Worm (Caenorhabditis elegans) whole organism, young adult: ENCODE measurements around the gene M02A10.1.

Experiments used
- F23B12.7 ChIP-seq: sonication (generic microtip); optimal IDR thresholded peaks from 2 replicates; lab custom pipeline; 2017; ENCODE audit warnings: missing genetic modification characterization, mild to moderate bottlenecking, missing compliant biosample characterization, antibody characterized with exemption, moderate library complexity; ENCODE audit not compliant: insufficient read depth
- K12H6.12 ChIP-seq: fragments of 200-800 bp; sonication (Bioruptor generic); optimal IDR thresholded peaks from 2 replicates; lab custom pipeline; 2018; ENCODE audit warnings: mild to moderate bottlenecking, missing genetic modification characterization, missing compliant biosample characterization
- T26A5.8 ChIP-seq: sonication (generic microtip); optimal IDR thresholded peaks from 2 replicates; lab custom pipeline; 2016; ENCODE audit warnings: missing genetic modification characterization, missing compliant biosample characterization
- Y53F4B.3 ChIP-seq: fragments of 200-800 bp; sonication (Bioruptor generic); IDR thresholded peaks from 2 replicates; pipeline ENCODE4 v1.3.6; 2022; ENCODE audit warnings: missing genetic modification reagents, missing genetic modification characterization, missing compliant biosample characterization
- Y67H2A.10 ChIP-seq: fragments of 200-800 bp; sonication (Bioruptor generic); conservative IDR thresholded peaks from 2 replicates; pipeline ENCODE4 v1.3.6; 2022; ENCODE audit warnings: missing genetic modification reagents, missing genetic modification characterization, missing compliant biosample characterization
- Y95B8A.8 ChIP-seq: fragments of 200-800 bp; sonication (Bioruptor generic); IDR thresholded peaks from 2 replicates; pipeline ENCODE4 v1.3.6; 2022; ENCODE audit warnings: missing genetic modification reagents, missing genetic modification characterization, missing compliant biosample characterization
- aptf-3 ChIP-seq: fragments of 200-800 bp; sonication (Bioruptor generic); IDR thresholded peaks from 2 replicates; pipeline ENCODE4 v1.3.6; 2022; ENCODE audit warnings: missing genetic modification characterization, missing compliant biosample characterization
- attf-3 ChIP-seq: fragments of 200-800 bp; sonication (Bioruptor generic); conservative IDR thresholded peaks from 2 replicates; pipeline ENCODE4 v1.3.6; 2022; ENCODE audit warnings: missing genetic modification reagents, missing genetic modification characterization, missing compliant biosample characterization
- ccch-3 ChIP-seq: fragments of 200-800 bp; sonication (Bioruptor generic); optimal IDR thresholded peaks from 2 replicates; lab custom pipeline; 2018; ENCODE audit warnings: mild to moderate bottlenecking, missing genetic modification characterization, missing compliant biosample characterization
- cebp-1 ChIP-seq, 2 experiments: fragments of 200-800 bp in 1 of 2; sonication (Bioruptor generic) in 1 of 2; sonication (generic microtip) in 1 of 2; IDR thresholded peaks in 1 of 2; optimal IDR thresholded peaks in 1 of 2; 2 replicates each; pipeline versions ENCODE4 v1.3.6 to Lab custom; 2017 to 2022; ENCODE audit warnings: missing compliant biosample characterization in 2 of 2, missing genetic modification characterization in 2 of 2, mild to moderate bottlenecking in 1 of 2, missing genetic modification reagents in 1 of 2, moderate library complexity in 1 of 2
- cebp-2 ChIP-seq: fragments of 200-800 bp; sonication (Bioruptor generic); IDR thresholded peaks from 2 replicates; pipeline ENCODE4 v1.3.6; 2022; ENCODE audit warnings: missing genetic modification characterization, missing compliant biosample characterization
- ceh-91 ChIP-seq: fragments of 200-800 bp; sonication (Bioruptor generic); IDR thresholded peaks from 2 replicates; pipeline ENCODE4 v1.3.6; 2022; ENCODE audit warnings: missing genetic modification reagents, missing genetic modification characterization, missing compliant biosample characterization
- die-1 ChIP-seq: sonication (generic microtip); optimal IDR thresholded peaks from 2 replicates; lab custom pipeline; 2016; ENCODE audit warnings: missing genotype, mild to moderate bottlenecking, missing genetic modification characterization, missing compliant biosample characterization
- dox-1 ChIP-seq: fragments of 200-800 bp; sonication (Bioruptor generic); IDR thresholded peaks from 2 replicates; pipeline ENCODE4 v1.3.6; 2022; ENCODE audit warnings: missing genetic modification reagents, missing genetic modification characterization, missing compliant biosample characterization
- dpff-1 ChIP-seq: sonication (generic microtip); optimal IDR thresholded peaks from 2 replicates; lab custom pipeline; 2017; ENCODE audit warnings: mild to moderate bottlenecking, missing genetic modification characterization, missing compliant biosample characterization
- dpl-1 ChIP-seq: fragments of 150-350 bp; optimal IDR thresholded peaks from 2 replicates; lab custom pipeline; 2014; ENCODE audit warnings: missing biosample characterization, missing genetic modification reagents, missing genetic modification characterization
- efl-1 ChIP-seq: fragments of 150-350 bp; optimal IDR thresholded peaks from 2 replicates; lab custom pipeline; 2014; ENCODE audit warnings: missing biosample characterization, missing genetic modification reagents, missing genetic modification characterization
- egl-44 ChIP-seq: fragments of 200-800 bp; sonication (Bioruptor generic); IDR thresholded peaks from 2 replicates; pipeline ENCODE4 v1.3.6; 2022; ENCODE audit warnings: missing genetic modification reagents, missing genetic modification characterization, missing compliant biosample characterization
- egrh-3 ChIP-seq: fragments of 200-800 bp; sonication (Bioruptor generic); IDR thresholded peaks from 2 replicates; pipeline ENCODE4 v1.3.6; 2022; ENCODE audit warnings: missing genetic modification reagents, missing genetic modification characterization, missing compliant biosample characterization
- ets-4 ChIP-seq: fragments of 200-800 bp; sonication (Bioruptor generic); optimal IDR thresholded peaks from 2 replicates; lab custom pipeline; 2018; ENCODE audit warnings: mild to moderate bottlenecking, missing genetic modification characterization, missing compliant biosample characterization
- gei-17 ChIP-seq: fragments of 200-800 bp; sonication (Bioruptor generic); optimal IDR thresholded peaks from 2 replicates; lab custom pipeline; 2018; ENCODE audit warnings: mild to moderate bottlenecking, missing genetic modification characterization, missing compliant biosample characterization
- hmg-20 ChIP-seq: fragments of 200-800 bp; sonication (Bioruptor generic); IDR thresholded peaks from 2 replicates; pipeline ENCODE4 v1.3.6; 2022; ENCODE audit warnings: missing genetic modification reagents, missing genetic modification characterization, missing compliant biosample characterization
- let-607 ChIP-seq, 2 experiments: fragments of 200-800 bp in 1 of 2; sonication (Bioruptor generic) in 1 of 2; sonication (generic microtip) in 1 of 2; optimal IDR thresholded peaks; 2 replicates each; lab custom pipeline; 2016 to 2018; ENCODE audit warnings: mild to moderate bottlenecking in 2 of 2, missing compliant biosample characterization in 2 of 2, missing genetic modification characterization in 2 of 2, moderate library complexity in 2 of 2, missing genotype in 1 of 2
- lin-35 ChIP-seq, 3 experiments: fragments of 150-350 bp in 2 of 3; sonication (generic microtip) in 1 of 3; optimal IDR thresholded peaks; 2 replicates each; lab custom pipeline; 2014 to 2018; ENCODE audit warnings: missing biosample characterization in 3 of 3, missing genetic modification characterization in 3 of 3, missing genetic modification reagents in 3 of 3
- lin-40 ChIP-seq: sonication (generic microtip); optimal IDR thresholded peaks from 2 replicates; lab custom pipeline; 2016; ENCODE audit warnings: missing genetic modification characterization, mild to moderate bottlenecking, missing compliant biosample characterization, missing genotype, missing genetic modification reagents
- lir-1 ChIP-seq: fragments of 200-800 bp; sonication (Bioruptor generic); conservative IDR thresholded peaks from 2 replicates; pipeline ENCODE4 v1.3.6; 2022; ENCODE audit warnings: missing genetic modification reagents, missing genetic modification characterization, missing compliant biosample characterization
- madf-10 ChIP-seq: sonication (generic microtip); optimal IDR thresholded peaks from 2 replicates; lab custom pipeline; 2016; ENCODE audit warnings: mild to moderate bottlenecking, missing genetic modification characterization, missing compliant biosample characterization
- madf-6 ChIP-seq: fragments of 200-800 bp; sonication (Bioruptor generic); IDR thresholded peaks from 2 replicates; pipeline ENCODE4 v1.3.6; 2022; ENCODE audit warnings: missing genetic modification reagents, missing genetic modification characterization, missing compliant biosample characterization
- mel-28 ChIP-seq: sonication (generic microtip); optimal IDR thresholded peaks from 2 replicates; lab custom pipeline; 2016; ENCODE audit warnings: borderline replicate concordance, mild to moderate bottlenecking, missing genetic modification characterization, missing compliant biosample characterization
- mes-4 ChIP-seq: sonication (generic microtip); optimal IDR thresholded peaks from 2 replicates; lab custom pipeline; 2016; ENCODE audit warnings: missing genotype, missing genetic modification characterization, missing compliant biosample characterization
- nhr-80 ChIP-seq: sonication (generic microtip); optimal IDR thresholded peaks from 2 replicates; lab custom pipeline; 2016; ENCODE audit warnings: missing genetic modification characterization, missing compliant biosample characterization
- nhr-90 ChIP-seq: sonication (generic microtip); optimal IDR thresholded peaks from 2 replicates; lab custom pipeline; 2016; ENCODE audit warnings: missing genotype, mild to moderate bottlenecking, missing genetic modification characterization, missing compliant biosample characterization
- pbrm-1 ChIP-seq: fragments of 200-800 bp; sonication (Bioruptor generic); IDR thresholded peaks from 2 replicates; pipeline ENCODE4 v1.3.6; 2022; ENCODE audit warnings: missing genetic modification reagents, missing genetic modification characterization, missing compliant biosample characterization
- repo-1 ChIP-seq: sonication (generic microtip); optimal IDR thresholded peaks from 2 replicates; lab custom pipeline; 2017; ENCODE audit warnings: mild to moderate bottlenecking, missing genetic modification characterization, missing compliant biosample characterization
- sea-2 ChIP-seq: fragments of 200-800 bp; sonication (Bioruptor generic); IDR thresholded peaks from 2 replicates; pipeline ENCODE4 v1.3.6; 2022; ENCODE audit warnings: missing genetic modification characterization, missing compliant biosample characterization
- snpc-1.1 ChIP-seq: sonication (generic microtip); optimal IDR thresholded peaks from 2 replicates; lab custom pipeline; 2017; ENCODE audit warnings: missing genetic modification characterization, mild to moderate bottlenecking, missing compliant biosample characterization, antibody characterized with exemption, moderate library complexity, missing genotype, missing genetic modification reagents; ENCODE audit not compliant: insufficient read depth
- snpc-1.3 ChIP-seq: sonication (generic microtip); optimal IDR thresholded peaks from 2 replicates; lab custom pipeline; 2017; ENCODE audit warnings: missing genetic modification characterization, mild to moderate bottlenecking, missing compliant biosample characterization, antibody characterized with exemption, moderate library complexity, missing genotype, missing genetic modification reagents; ENCODE audit not compliant: insufficient read depth
- snpc-4 ChIP-seq, 5 experiments: fragments of 150-350 bp in 1 of 5; sonication (generic microtip) in 4 of 5; optimal IDR thresholded peaks; 2 replicates each; lab custom pipeline; 2014 to 2018; ENCODE audit warnings: missing genetic modification characterization in 5 of 5, missing biosample characterization in 3 of 5, antibody characterized with exemption in 2 of 5, mild to moderate bottlenecking in 2 of 5, missing compliant biosample characterization in 2 of 5, missing genotype in 2 of 5, moderate library complexity in 2 of 5, missing genetic modification reagents in 1 of 5
- tlf-1 ChIP-seq: fragments of 200-800 bp; sonication (Bioruptor generic); optimal IDR thresholded peaks from 2 replicates; lab custom pipeline; 2018; ENCODE audit warnings: mild to moderate bottlenecking, missing genetic modification characterization, missing compliant biosample characterization
- unc-130 ChIP-seq: sonication (generic microtip); optimal IDR thresholded peaks from 2 replicates; lab custom pipeline; 2016; ENCODE audit warnings: missing genetic modification reagents, missing genetic modification characterization, missing compliant biosample characterization

The M02A10.1 gene

ce11 chrX:706490-706889 lies at the start of gene M02A10.1:
Gene M02A10.1 (plus strand): TSS chrX:706790.
- TF ChIP-seq die-1 (tag; lab: Kevin White, UChicago) (no peak), cebp-1 (GFP tag; IDR thresholded peaks at IDR 0.05; lab: Robert Waterston, UW) (no peak), cebp-1 (tag; optimal IDR thresholded peaks at IDR 0.05; lab: Kevin White, UChicago) (no peak), lin-35 (GFP tag; optimal IDR thresholded peaks at IDR 0.05; lab: Kevin White, UChicago) (no peak), snpc-1.1 (no peak), Y53F4B.3 (no peak), hmg-20 (no peak), dox-1 (GFP tag; lab: Robert Waterston, UW) (no peak), mel-28 (no peak), madf-6 (no peak), snpc-1.3 (tag; lab: Kevin White, UChicago) (no peak), efl-1 (GFP tag; lab: Kevin White, UChicago) (no peak), Y67H2A.10 (no peak), repo-1 (no peak), lir-1 (GFP tag; lab: Robert Waterston, UW) (no peak), mes-4 (no peak), K12H6.12 (tag; lab: Kevin White, UChicago) (no peak), ceh-91 (no peak), tlf-1 (GFP tag; lab: Kevin White, UChicago) (no peak), pbrm-1 (GFP tag; lab: Robert Waterston, UW) (no peak), gei-17 (GFP tag; lab: Kevin White, UChicago) (no peak)

ce11 chrX:661727-662330 lies 44.8 kb upstream of the M02A10.1 start, which contains the start of gene rund-1:
Gene rund-1 (minus strand): TSS chrX:661777.
- TF ChIP-seq F23B12.7 (tag; lab: Kevin White, UChicago) (peak; percentile 23), ccch-3 (no peak), snpc-4 (GFP tag; optimal IDR thresholded peaks at IDR 0.05; lab: Kevin White, UChicago) (no peak), snpc-4 (tag; optimal IDR thresholded peaks at IDR 0.05; lab: Kevin White, UChicago) (peak in 2 of 4 experiments; percentile 42 to 72), K12H6.12 (tag; lab: Kevin White, UChicago) (peak; percentile 12), dpl-1 (no peak), aptf-3 (no peak), egrh-3 (GFP tag; lab: Robert Waterston, UW) (no peak), egl-44 (GFP tag; lab: Robert Waterston, UW) (no peak), unc-130 (no peak), lin-40 (tag; lab: Kevin White, UChicago) (peak; percentile 36), sea-2 (GFP tag; lab: Robert Waterston, UW) (no peak), let-607 (tag; optimal IDR thresholded peaks at IDR 0.05; lab: Kevin White, UChicago) (no peak), repo-1 (no peak), Y95B8A.8 (GFP tag; lab: Robert Waterston, UW) (no peak), madf-10 (tag; lab: Kevin White, UChicago) (no peak), dpff-1 (tag; lab: Kevin White, UChicago) (no peak), nhr-80 (tag; lab: Kevin White, UChicago) (peak; percentile 38), ets-4 (GFP tag; lab: Kevin White, UChicago) (no peak), cebp-2 (GFP tag; lab: Robert Waterston, UW) (no peak), nhr-90 (tag; lab: Kevin White, UChicago) (no peak), attf-3 (GFP tag; lab: Robert Waterston, UW) (no peak), T26A5.8 (tag; lab: Kevin White, UChicago) (no peak)
